Fruit fly (Drosophila melanogaster) whole organism, embryonic: ENCODE measurements around the gene CG9164.

Experiments
- Bgb ChIP-seq: fragments of 200-800 bp; sonication (Bioruptor generic); IDR thresholded peaks from 2 replicates; pipeline ENCODE4 v1.3.6; 2022; ENCODE audit warnings: missing biosample characterization, missing genetic modification characterization; ENCODE audit not compliant: partially characterized antibody
- C15 ChIP-seq: fragments of 200-800 bp; sonication (Bioruptor generic); IDR thresholded peaks from 3 replicates; pipeline ENCODE4 v1.3.6; 2022; ENCODE audit warnings: missing biosample characterization, missing genetic modification characterization
- CG12744 ChIP-seq: fragments of 200-800 bp; sonication (Bioruptor generic); optimal IDR thresholded peaks from 2 replicates; lab custom pipeline; 2016; ENCODE audit warnings: missing biosample characterization, missing genetic modification characterization
- CG12769 ChIP-seq: fragments of 200-800 bp; sonication (Bioruptor generic); optimal IDR thresholded peaks from 2 replicates; lab custom pipeline; 2019; ENCODE audit warnings: missing biosample characterization, mild to moderate bottlenecking, missing genetic modification characterization, moderate library complexity
- CG13287 ChIP-seq: fragments of 200-800 bp; sonication (Bioruptor generic); IDR thresholded peaks from 2 replicates; pipeline ENCODE4 v1.3.6; 2022; ENCODE audit warnings: missing biosample characterization, missing genetic modification characterization; ENCODE audit not compliant: partially characterized antibody
- CG13624 ChIP-seq: fragments of 200-800 bp; sonication (Bioruptor generic); optimal IDR thresholded peaks from 2 replicates; lab custom pipeline; 2016; ENCODE audit warnings: missing biosample characterization, missing genetic modification characterization
- CG14050 ChIP-seq: fragments of 200-800 bp; sonication (Bioruptor generic); IDR thresholded peaks from 3 replicates; pipeline ENCODE4 v1.3.6; 2022; ENCODE audit warnings: missing biosample characterization, missing genetic modification characterization
- CG14860 ChIP-seq: fragments of 200-800 bp; sonication (Bioruptor generic); IDR thresholded peaks from 3 replicates; pipeline ENCODE4 v1.3.6; 2022; ENCODE audit warnings: missing biosample characterization, missing genetic modification characterization; ENCODE audit not compliant: partially characterized antibody
- CG15011 ChIP-seq: fragments of 200-800 bp; sonication (Bioruptor generic); optimal IDR thresholded peaks from 3 replicates; lab custom pipeline; 2018; ENCODE audit warnings: missing biosample characterization, mild to moderate bottlenecking, missing genetic modification characterization
- CG1603 ChIP-seq: fragments of 200-800 bp; sonication (Bioruptor generic); optimal IDR thresholded peaks from 2 replicates; lab custom pipeline; 2019; ENCODE audit warnings: missing biosample characterization, mild to moderate bottlenecking, missing genetic modification characterization, moderate library complexity
- CG17186 ChIP-seq: fragments of 200-800 bp; sonication (Bioruptor generic); optimal IDR thresholded peaks from 3 replicates; lab custom pipeline; 2017; ENCODE audit warnings: missing biosample characterization, missing genetic modification reagents, missing genetic modification characterization
- CG1832 ChIP-seq: fragments of 200-800 bp; sonication (Bioruptor generic); optimal IDR thresholded peaks from 2 replicates; lab custom pipeline; 2017; ENCODE audit warnings: missing biosample characterization, mild to moderate bottlenecking, missing genetic modification characterization, inconsistent platforms
- CG2199 ChIP-seq: fragments of 200-800 bp; sonication (Bioruptor generic); IDR thresholded peaks from 3 replicates; pipeline ENCODE4 v1.3.6; 2022; ENCODE audit warnings: missing biosample characterization, missing genetic modification characterization
- CG31441 ChIP-seq: fragments of 200-800 bp; sonication (Bioruptor generic); IDR thresholded peaks from 2 replicates; pipeline ENCODE4 v1.3.6; 2022; ENCODE audit warnings: missing biosample characterization, missing genetic modification characterization
- CG32772 ChIP-seq: fragments of 200-800 bp; sonication (Bioruptor generic); IDR thresholded peaks from 2 replicates; pipeline ENCODE4 v1.3.6; 2022; ENCODE audit warnings: missing biosample characterization, missing genetic modification characterization
- CG33213 ChIP-seq: fragments of 200-800 bp; sonication (Bioruptor generic); optimal IDR thresholded peaks from 3 replicates; lab custom pipeline; 2016; ENCODE audit warnings: missing biosample characterization, missing genetic modification characterization
- CG42726 ChIP-seq: fragments of 200-800 bp; sonication (Bioruptor generic); IDR thresholded peaks from 2 replicates; pipeline ENCODE4 v1.3.6; 2022; ENCODE audit warnings: missing biosample characterization, missing genetic modification characterization; ENCODE audit not compliant: partially characterized antibody
- CG4360 ChIP-seq: fragments of 200-800 bp; sonication (Bioruptor generic); IDR thresholded peaks from 2 replicates; pipeline ENCODE4 v1.3.6; 2022; ENCODE audit warnings: missing biosample characterization, missing genetic modification characterization
- CG43689 ChIP-seq: fragments of 200-800 bp; sonication (Bioruptor generic); IDR thresholded peaks from 2 replicates; pipeline ENCODE4 v1.3.6; 2022; ENCODE audit warnings: missing biosample characterization, missing genetic modification characterization
- CG4617 ChIP-seq: fragments of 200-800 bp; sonication (Bioruptor generic); optimal IDR thresholded peaks from 3 replicates; lab custom pipeline; 2016; ENCODE audit warnings: missing biosample characterization, missing genetic modification characterization, borderline replicate concordance
- CG8924 ChIP-seq: fragments of 200-800 bp; optimal IDR thresholded peaks from 3 replicates; lab custom pipeline; 2019; ENCODE audit warnings: missing biosample characterization, mild to moderate bottlenecking, missing genetic modification characterization, moderate library complexity
- CG9727 ChIP-seq: fragments of 200-800 bp; sonication (Bioruptor generic); optimal IDR thresholded peaks from 3 replicates; lab custom pipeline; 2017; ENCODE audit warnings: missing biosample characterization, mild to moderate bottlenecking, missing genetic modification characterization
- CG9817 ChIP-seq: fragments of 200-800 bp; sonication (Bioruptor generic); optimal IDR thresholded peaks from 2 replicates; lab custom pipeline; 2018; ENCODE audit warnings: missing biosample characterization, mild to moderate bottlenecking, missing genetic modification characterization, moderate library complexity
- Dad ChIP-seq: fragments of 200-800 bp; sonication (Bioruptor generic); optimal IDR thresholded peaks from 3 replicates; lab custom pipeline; 2016; ENCODE audit warnings: missing biosample characterization, missing genetic modification characterization
- Ets65A ChIP-seq: fragments of 200-800 bp; sonication (Bioruptor generic); peaks from one replicate; lab custom pipeline; 2016; ENCODE audit warnings: missing biosample characterization, missing genetic modification characterization
- HLHmδ ChIP-seq: fragments of 200-800 bp; sonication (Bioruptor generic); optimal IDR thresholded peaks from 2 replicates; lab custom pipeline; 2018; ENCODE audit warnings: missing biosample characterization, mild to moderate bottlenecking, missing genetic modification characterization, moderate library complexity
- HmgD ChIP-seq: fragments of 200-800 bp; sonication (Bioruptor generic); optimal IDR thresholded peaks from 3 replicates; lab custom pipeline; 2016; ENCODE audit warnings: missing biosample characterization, missing genetic modification characterization
- MBD-R2 ChIP-seq: fragments of 200-800 bp; sonication (Bioruptor generic); IDR thresholded peaks from 2 replicates; pipeline ENCODE4 v1.3.6; 2022; ENCODE audit warnings: missing biosample characterization, missing genetic modification characterization
- NK7.1 ChIP-seq: fragments of 200-800 bp; sonication (Bioruptor generic); optimal IDR thresholded peaks from 3 replicates; lab custom pipeline; 2016; ENCODE audit warnings: missing biosample characterization, missing genetic modification characterization
- Optix ChIP-seq: fragments of 200-800 bp; sonication (Bioruptor generic); IDR thresholded peaks from 3 replicates; pipeline ENCODE4 v1.3.6; 2022; ENCODE audit warnings: missing biosample characterization, missing genetic modification characterization
- Rfx ChIP-seq: fragments of 200-800 bp; sonication (Bioruptor generic); IDR thresholded peaks from 2 replicates; pipeline ENCODE4 v1.3.6; 2022; ENCODE audit warnings: missing biosample characterization, missing genetic modification characterization
- Scr ChIP-seq: fragments of 200-800 bp; sonication (Bioruptor generic); IDR thresholded peaks from 2 replicates; pipeline ENCODE4 v1.3.6; 2022; ENCODE audit warnings: missing biosample characterization, missing genetic modification characterization; ENCODE audit not compliant: partially characterized antibody
- Ssrp ChIP-seq: fragments of 200-800 bp; sonication (Bioruptor generic); optimal IDR thresholded peaks from 2 replicates; lab custom pipeline; 2018; ENCODE audit warnings: missing biosample characterization, mild to moderate bottlenecking, missing genetic modification characterization, moderate library complexity
- Stat92E ChIP-seq, 3 experiments: fragments of >200 bp in 2 of 3; fragments of 200-800 bp in 1 of 3; sonication (Bioruptor generic) in 1 of 3; optimal IDR thresholded peaks; 2 replicates each; lab custom pipeline; 2017 to 2019; ENCODE audit warnings: missing biosample characterization in 3 of 3, missing genetic modification characterization in 3 of 3, mild to moderate bottlenecking in 1 of 3, moderate library complexity in 1 of 3
- Xrp1 ChIP-seq: fragments of 200-800 bp; sonication (Bioruptor generic); IDR thresholded peaks from 2 replicates; pipeline ENCODE4 v1.3.6; 2022; ENCODE audit warnings: missing biosample characterization, missing genetic modification characterization
- ara ChIP-seq: fragments of 200-800 bp; sonication (Bioruptor generic); IDR thresholded peaks from 2 replicates; pipeline ENCODE4 v1.3.6; 2022; ENCODE audit warnings: missing biosample characterization, missing genetic modification characterization
- chn ChIP-seq: fragments of 200-800 bp; sonication (Bioruptor generic); optimal IDR thresholded peaks from 2 replicates; lab custom pipeline; 2016; ENCODE audit warnings: missing biosample characterization, missing genetic modification characterization
- crc ChIP-seq: fragments of 200-800 bp; sonication (Bioruptor generic); optimal IDR thresholded peaks from 2 replicates; lab custom pipeline; 2016; ENCODE audit warnings: missing biosample characterization, missing genetic modification characterization
- crol ChIP-seq: fragments of 200-800 bp; sonication (Bioruptor generic); IDR thresholded peaks from 2 replicates; pipeline ENCODE4 v1.3.6; 2022; ENCODE audit warnings: missing biosample characterization, missing genetic modification characterization
- dati ChIP-seq: fragments of 200-800 bp; sonication (Bioruptor generic); IDR thresholded peaks from 2 replicates; pipeline ENCODE4 v1.3.6; 2022; ENCODE audit warnings: missing biosample characterization, missing genetic modification characterization
- dm ChIP-seq: fragments of 200-800 bp; sonication (Bioruptor generic); optimal IDR thresholded peaks from 3 replicates; lab custom pipeline; 2016; ENCODE audit warnings: missing biosample characterization, missing genetic modification characterization
- gce ChIP-seq: fragments of 200-800 bp; sonication (Bioruptor generic); IDR thresholded peaks from 3 replicates; pipeline ENCODE4 v1.3.6; 2022; ENCODE audit warnings: missing biosample characterization, missing genetic modification characterization
- hbn ChIP-seq: fragments of 200-800 bp; sonication (Bioruptor generic); IDR thresholded peaks from 2 replicates; pipeline ENCODE4 v1.3.6; 2022; ENCODE audit warnings: missing biosample characterization, missing genetic modification characterization; ENCODE audit not compliant: partially characterized antibody
- her ChIP-seq: fragments of 200-800 bp; sonication (Bioruptor generic); optimal IDR thresholded peaks from 2 replicates; lab custom pipeline; 2016; ENCODE audit warnings: missing biosample characterization, missing genetic modification characterization
- stwl ChIP-seq: fragments of 200-800 bp; sonication (Bioruptor generic); optimal IDR thresholded peaks from 3 replicates; lab custom pipeline; 2018; ENCODE audit warnings: missing biosample characterization, mild to moderate bottlenecking, missing genetic modification characterization, moderate library complexity
- tll ChIP-seq, 2 experiments: fragments of 200-800 bp in 1 of 2; fragments of >200 bp in 1 of 2; sonication (Bioruptor generic) in 1 of 2; optimal IDR thresholded peaks; 2 replicates each; lab custom pipeline; 2017 to 2019; ENCODE audit warnings: missing biosample characterization in 2 of 2, missing genetic modification characterization in 2 of 2, mild to moderate bottlenecking in 1 of 2, moderate library complexity in 1 of 2
- unpg ChIP-seq: fragments of 200-800 bp; sonication (Bioruptor generic); optimal IDR thresholded peaks from 3 replicates; lab custom pipeline; 2018; ENCODE audit warnings: missing biosample characterization, mild to moderate bottlenecking, missing genetic modification characterization, moderate library complexity

CG9164 gene

DNA sequence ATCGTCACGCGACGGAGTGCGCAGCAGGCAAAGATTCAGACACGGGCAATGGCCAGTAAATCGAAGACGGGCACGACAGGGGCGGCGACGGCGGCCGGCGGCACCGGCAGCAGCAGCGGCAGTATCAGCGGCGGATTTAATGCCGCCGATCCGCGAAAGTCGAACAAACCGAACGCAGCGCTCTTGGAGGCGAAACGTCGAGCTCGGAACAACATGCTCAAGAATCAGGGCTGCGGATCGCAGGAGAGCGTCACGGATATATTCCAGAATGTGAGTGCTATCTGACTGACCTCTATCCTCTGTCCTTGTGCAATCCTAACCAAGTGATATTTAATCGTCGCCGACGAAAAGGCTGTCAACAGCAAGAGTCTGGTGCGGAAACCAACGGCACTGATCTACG is 50.2 kb downstream of the CG9164 start:
- no peak for TF ChIP-seq CG4617 (GFP tag; lab: Kevin White, UChicago)
- no peak for TF ChIP-seq CG33213 (GFP tag; lab: Kevin White, UChicago)
- no peak for TF ChIP-seq gce
- no peak for TF ChIP-seq crc (GFP tag; lab: Kevin White, UChicago)
- 0 out of 2 replicates have a peak, but pooled peaks have one; percentile 8 for TF ChIP-seq MBD-R2 (GFP tag; lab: Robert Waterston, UW)
- TF ChIP-seq dm: no peak
- 0 out of 2 replicates have a peak, but pooled peaks have one; percentile 22 for TF ChIP-seq crol (GFP tag; lab: Robert Waterston, UW)
- TF ChIP-seq CG15011 (GFP tag; lab: Kevin White, UChicago): no peak
- TF ChIP-seq NK7.1 (GFP tag; lab: Kevin White, UChicago): no peak
- TF ChIP-seq Optix (GFP tag; lab: Robert Waterston, UW): no peak
- TF ChIP-seq Ets65A (GFP tag; lab: Kevin White, UChicago): peak; percentile 12
- no peak for TF ChIP-seq CG1603 (tag; lab: Kevin White, UChicago)
- no peak for TF ChIP-seq CG9727
- no peak for TF ChIP-seq her (GFP tag; lab: Kevin White, UChicago)
- TF ChIP-seq CG4360 (GFP tag; lab: Robert Waterston, UW): no peak

DNA sequence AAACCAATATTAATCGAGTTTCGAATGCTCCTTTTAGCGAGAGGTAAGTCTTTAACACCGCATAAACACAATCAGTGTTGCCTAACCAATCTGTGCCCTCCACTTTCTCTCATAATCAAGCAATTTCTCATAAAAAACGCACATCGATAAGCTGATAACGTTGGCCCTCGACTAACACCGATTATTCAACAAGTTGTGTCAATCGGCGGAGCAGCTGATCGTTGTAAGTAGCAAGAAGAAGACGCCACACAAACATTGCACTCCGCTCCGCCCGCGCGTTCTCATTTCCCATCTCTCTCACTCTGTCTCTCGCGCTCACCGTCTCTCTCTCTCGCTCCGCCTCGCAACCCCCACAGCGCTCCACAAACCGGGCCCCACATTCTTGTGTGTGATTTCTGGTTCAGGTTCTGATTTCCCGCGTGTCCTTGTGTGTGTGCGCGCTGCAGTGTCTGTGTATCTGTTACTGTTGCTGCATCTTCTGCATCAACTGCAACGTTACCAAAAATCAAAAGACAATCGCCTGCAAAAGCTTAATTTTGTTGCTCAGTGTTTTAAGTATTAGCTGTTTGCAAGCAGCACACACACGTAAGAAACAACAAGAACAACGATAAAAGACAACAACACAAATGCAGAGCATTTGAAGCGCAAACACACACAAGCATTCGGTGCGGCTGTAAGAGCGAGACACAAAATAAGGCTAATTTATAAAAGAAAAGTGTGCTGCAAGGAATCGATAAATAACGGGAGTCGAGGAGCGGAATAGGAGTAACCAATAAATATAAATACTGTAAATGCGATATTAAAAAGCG is 52.0 kb downstream of the CG9164 start, which contains the start of the genes CG9114 and HDAC6:
Gene CG9114 (minus strand): TSS at position 89 of the 809 bp plus-strand sequence.
Gene HDAC6 (plus strand): TSS at position 245 of the 809 bp plus-strand sequence.
- TF ChIP-seq CG9817 (tag; lab: Kevin White, UChicago) (no peak), unpg (GFP tag; lab: Kevin White, UChicago) (no peak), CG9727 (peak; percentile 41), Scr (peak; percentile 91), hbn (GFP tag; lab: Robert Waterston, UW) (peak; percentile 80), CG1832 (peak; percentile 90), CG17186 (GFP tag; lab: Kevin White, UChicago) (peak; percentile 11), CG42726 (no peak), crol (GFP tag; lab: Robert Waterston, UW) (peak; percentile 100), dati (GFP tag; lab: Robert Waterston, UW) (no peak), CG13624 (GFP tag; lab: Kevin White, UChicago) (peak; percentile 15), Xrp1 (no peak), CG31441 (GFP tag; lab: Robert Waterston, UW) (0 out of 2 replicates have a peak, but pooled peaks have one; percentile 13), CG14050 (GFP tag; lab: Robert Waterston, UW) (no peak), C15 (GFP tag; lab: Robert Waterston, UW) (no peak), stwl (tag; lab: Kevin White, UChicago) (peak; percentile 38), CG12769 (tag; lab: Kevin White, UChicago) (peak; percentile 78), chn (GFP tag; lab: Kevin White, UChicago) (peak; percentile 38), CG8924 (tag; lab: Kevin White, UChicago) (no peak), Bgb (GFP tag; lab: Robert Waterston, UW) (peak; percentile 79), HmgD (GFP tag; lab: Kevin White, UChicago) (peak; percentile 55), Stat92E (GFP tag; optimal IDR thresholded peaks at IDR 0.05; lab: Kevin White, UChicago) (no peak), CG13287 (GFP tag; lab: Robert Waterston, UW) (peak; percentile 91), Dad (peak; percentile 3), CG43689 (GFP tag; lab: Robert Waterston, UW) (no peak), HLHmδ (peak; percentile 7), Rfx (0 out of 2 replicates have a peak, but pooled peaks have one; percentile 23), CG12744 (GFP tag; lab: Kevin White, UChicago) (no peak), Ssrp (no peak), CG2199 (GFP tag; lab: Robert Waterston, UW) (no peak), CG14860 (peak; percentile 89), tll (GFP tag; optimal IDR thresholded peaks at IDR 0.05; lab: Kevin White, UChicago) (peak in 1 of 2 experiments; percentile 10), CG32772 (GFP tag; lab: Robert Waterston, UW) (no peak), ara (no peak)
